Worm (Caenorhabditis elegans) whole organism, L1 larva: ENCODE results near the gene fntb-1.

Source experiments
- blmp-1 ChIP-seq: fragments of 150-350 bp; optimal IDR thresholded peaks from 2 replicates; lab custom pipeline; 2014; ENCODE audit warnings: missing biosample characterization, missing genetic modification characterization
- efl-3 ChIP-seq: fragments of 200-800 bp; sonication (Bioruptor generic); optimal IDR thresholded peaks from 2 replicates; lab custom pipeline; 2018; ENCODE audit warnings: mild to moderate bottlenecking, missing genetic modification characterization, missing compliant biosample characterization
- egl-27 ChIP-seq, 2 experiments: fragments of 150-350 bp in 1 of 2; sonication (generic microtip); optimal IDR thresholded peaks; 3 replicates each; lab custom pipeline; 2017 to 2018; ENCODE audit warnings: missing biosample characterization in 2 of 2, missing genetic modification characterization in 2 of 2, missing genetic modification reagents in 2 of 2
- elt-3 ChIP-seq, 6 experiments: fragments of 150-350 bp in 1 of 6; sonication (generic microtip); optimal IDR thresholded peaks; 2 replicates each; lab custom pipeline; 2017 to 2018; ENCODE audit warnings: missing biosample characterization in 6 of 6, missing genetic modification characterization in 6 of 6, inconsistent platforms in 1 of 6
- fkh-10 ChIP-seq: sonication (generic microtip); optimal IDR thresholded peaks from 2 replicates; lab custom pipeline; 2017; ENCODE audit warnings: missing biosample characterization, missing genetic modification reagents, missing genetic modification characterization
- lin-13 ChIP-seq: fragments of 150-350 bp; optimal IDR thresholded peaks from 2 replicates; lab custom pipeline; 2014; ENCODE audit warnings: missing biosample characterization, missing genetic modification reagents, missing genetic modification characterization
- nhr-77 ChIP-seq: fragments of 150-350 bp; optimal IDR thresholded peaks from 2 replicates; lab custom pipeline; 2014; ENCODE audit warnings: missing biosample characterization, missing genetic modification characterization
- nhr-84 ChIP-seq: sonication (generic microtip); optimal IDR thresholded peaks from 2 replicates; lab custom pipeline; 2017; ENCODE audit warnings: missing biosample characterization, missing genetic modification characterization
- nhr-90 ChIP-seq: sonication (generic microtip); optimal IDR thresholded peaks from 2 replicates; lab custom pipeline; 2016; ENCODE audit warnings: mild to moderate bottlenecking, missing genetic modification characterization, missing compliant biosample characterization; ENCODE audit not compliant: poor library complexity
- snpc-4 ChIP-seq: fragments of 150-350 bp; optimal IDR thresholded peaks from 2 replicates; lab custom pipeline; 2014; ENCODE audit warnings: missing biosample characterization, missing genetic modification characterization
- unc-62 ChIP-seq: fragments of 150-350 bp; optimal IDR thresholded peaks from 2 replicates; lab custom pipeline; 2014; ENCODE audit warnings: missing biosample characterization, missing genetic modification reagents, missing genetic modification characterization
- vab-15 ChIP-seq: sonication (generic microtip); optimal IDR thresholded peaks from 2 replicates; lab custom pipeline; 2017; ENCODE audit warnings: missing genotype, mild to moderate bottlenecking, missing genetic modification characterization, missing compliant biosample characterization
- ztf-11 ChIP-seq, 2 experiments: sonication (generic microtip); optimal IDR thresholded peaks; 2 replicates each; lab custom pipeline; 2016 to 2017; ENCODE audit warnings: missing genetic modification characterization in 2 of 2, missing biosample characterization in 1 of 2, missing compliant biosample characterization in 1 of 2
- ztf-4 ChIP-seq: fragments of 150-350 bp; optimal IDR thresholded peaks from 2 replicates; lab custom pipeline; 2014; ENCODE audit warnings: missing biosample characterization, missing genetic modification characterization

ce11 chrV:14448669-14449068 is 1.2 kb downstream of the fntb-1 start:
- TF ChIP-seq efl-3 (GFP tag; lab: Kevin White, UChicago) (no peak), egl-27 (tag; optimal IDR thresholded peaks at IDR 0.05; lab: Kevin White, UChicago) (no peak), fkh-10 (GFP tag; lab: Kevin White, UChicago) (no peak), ztf-11 (tag; optimal IDR thresholded peaks at IDR 0.05; lab: Kevin White, UChicago) (no peak), nhr-84 (tag; lab: Kevin White, UChicago) (no peak), nhr-90 (no peak), ztf-4 (tag; lab: Kevin White, UChicago) (no peak), lin-13 (GFP tag; lab: Kevin White, UChicago) (no peak), vab-15 (tag; lab: Kevin White, UChicago) (no peak), unc-62 (GFP tag; lab: Kevin White, UChicago) (no peak), elt-3 (tag; optimal IDR thresholded peaks at IDR 0.05; lab: Kevin White, UChicago) (peak in 1 of 6 experiments; percentile 69), blmp-1 (tag; lab: Kevin White, UChicago) (no peak), snpc-4 (tag; lab: Kevin White, UChicago) (no peak), nhr-77 (tag; lab: Kevin White, UChicago) (no peak)
